Worm (Caenorhabditis elegans) whole organism, L4/young adult: ENCODE data around the gene srj-45.

Source experiments
- W03F9.2 ChIP-seq: fragments of 150-350 bp; optimal IDR thresholded peaks from 2 replicates; lab custom pipeline; 2014; ENCODE audit warnings: missing biosample characterization, missing genetic modification characterization
- dao-5 ChIP-seq: sonication (generic microtip); optimal IDR thresholded peaks from 2 replicates; lab custom pipeline; 2016; ENCODE audit warnings: missing genotype, missing genetic modification characterization, moderate library complexity, missing compliant biosample characterization
- him-1 ChIP-seq: sonication (generic microtip); optimal IDR thresholded peaks from 2 replicates; lab custom pipeline; 2016; ENCODE audit warnings: missing genotype, missing genetic modification reagents, missing genetic modification characterization, missing compliant biosample characterization

DNA sequence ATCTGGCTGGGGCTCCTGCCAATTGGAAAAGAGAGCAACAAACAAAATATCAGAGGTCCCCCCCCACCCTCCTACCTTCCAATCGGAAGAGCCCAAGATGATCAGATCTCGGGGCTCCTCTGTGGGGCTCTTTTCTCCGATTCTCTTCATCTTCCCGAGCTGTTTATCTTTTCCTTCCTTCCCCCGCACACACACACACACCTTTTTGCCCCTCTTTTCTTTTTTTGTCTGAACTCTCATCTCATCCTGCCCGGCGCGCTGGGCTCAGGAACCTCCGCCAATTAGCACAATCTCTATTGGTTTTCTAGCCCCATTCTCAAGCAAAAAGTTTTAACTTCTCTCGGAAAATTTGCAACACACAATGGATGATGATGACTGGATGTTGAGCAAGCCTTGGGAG lies 33.1 kb downstream of the srj-45 start:
- no peak for TF ChIP-seq dao-5 (tag; lab: Kevin White, UChicago)
- no peak for TF ChIP-seq him-1 (tag; lab: Kevin White, UChicago)
- no peak for TF ChIP-seq W03F9.2
